Fruit fly (Drosophila melanogaster): ENCODE results near the gene hzg.

The hzg gene

dm6 chr3L:16040389-16040788 lies 35.9 kb upstream of the hzg start:
- TF ChIP-seq CG4496 (GFP tag; IDR thresholded peaks at IDR 0.05) (0 out of 3 replicates have a peak, but pooled peaks have one; percentile 13), CG12605 (GFP tag; IDR thresholded peaks at IDR 0.05) (0 out of 2 replicates have a peak, but pooled peaks have one; percentile 9), EcR (GFP tag; optimal IDR thresholded peaks at IDR 0.05) (peak; percentile 32), CG34367 (tag; optimal IDR thresholded peaks at IDR 0.05) (no peak)

dm6 chr3L:16039063-16039462 lies 34.5 kb upstream of the hzg start:
- TF ChIP-seq CG4496 (GFP tag; IDR thresholded peaks at IDR 0.05): no peak
- no peak for TF ChIP-seq gl (tag; optimal IDR thresholded peaks at IDR 0.05)
- TF ChIP-seq D1 (tag; optimal IDR thresholded peaks at IDR 0.05): no peak
- TF ChIP-seq CG32121 (GFP tag; IDR thresholded peaks at IDR 0.05): no peak
- no peak for TF ChIP-seq CG15710 (tag; optimal IDR thresholded peaks at IDR 0.05)
- TF ChIP-seq CG8301 (tag; optimal IDR thresholded peaks at IDR 0.05): no peak
- no peak for TF ChIP-seq rn (GFP tag; IDR thresholded peaks at IDR 0.05)
- TF ChIP-seq CG17806 (tag; optimal IDR thresholded peaks at IDR 0.05): no peak
- TF ChIP-seq Pif1B (GFP tag; optimal IDR thresholded peaks at IDR 0.05): no peak
- TF ChIP-seq CG13204 (GFP tag; optimal IDR thresholded peaks at IDR 0.05): no peak
- no peak for TF ChIP-seq EcR (GFP tag; optimal IDR thresholded peaks at IDR 0.05)

dm6 chr3L:16037690-16038332 lies 33.3 kb upstream of the hzg start:
- TF ChIP-seq CG14655 (GFP tag; optimal IDR thresholded peaks at IDR 0.05) (peak; percentile 31), CG9948 (tag; optimal IDR thresholded peaks at IDR 0.05) (no peak), D1 (tag; optimal IDR thresholded peaks at IDR 0.05) (no peak), CG15710 (tag; optimal IDR thresholded peaks at IDR 0.05) (peak; percentile 4), fd96Ca (GFP tag; IDR thresholded peaks at IDR 0.05) (peak; percentile 72; the same call in 2 of the 3 replicates), Pif1B (GFP tag; optimal IDR thresholded peaks at IDR 0.05) (peak; percentile 4), CG13204 (GFP tag; optimal IDR thresholded peaks at IDR 0.05) (no peak), CG17806 (tag; optimal IDR thresholded peaks at IDR 0.05) (peak; percentile 17), CG4496 (GFP tag; IDR thresholded peaks at IDR 0.05) (peak; percentile 76), CG10348 (GFP tag; IDR thresholded peaks at IDR 0.05) (no peak), rn (GFP tag; IDR thresholded peaks at IDR 0.05) (no peak), Pif1A (GFP tag; optimal IDR thresholded peaks at IDR 0.05) (peak; percentile 53), CG12605 (GFP tag; IDR thresholded peaks at IDR 0.05) (peak; percentile 59), Snoo (tag; optimal IDR thresholded peaks at IDR 0.05) (peak; percentile 17), CG8301 (tag; optimal IDR thresholded peaks at IDR 0.05) (peak; percentile 40), CG34367 (tag; optimal IDR thresholded peaks at IDR 0.05) (no peak), gl (tag; optimal IDR thresholded peaks at IDR 0.05) (peak; percentile 15), Ets98B (GFP tag; IDR thresholded peaks at IDR 0.05) (peak; percentile 79), CG8159 (tag; optimal IDR thresholded peaks at IDR 0.05) (no peak), CG32121 (GFP tag; IDR thresholded peaks at IDR 0.05) (peak; percentile 60), EcR (GFP tag; optimal IDR thresholded peaks at IDR 0.05) (peak; percentile 95)

- TF ChIP-seq CG8159 (tag; optimal IDR thresholded peaks at IDR 0.05): peak; percentile 70
- peak; percentile 90 for TF ChIP-seq CG4496 (GFP tag; IDR thresholded peaks at IDR 0.05)
- peak; percentile 65 for TF ChIP-seq CG15710 (tag; optimal IDR thresholded peaks at IDR 0.05)
- peak; percentile 80 for TF ChIP-seq fd96Ca (GFP tag; IDR thresholded peaks at IDR 0.05)
- TF ChIP-seq CG34367 (tag; optimal IDR thresholded peaks at IDR 0.05): peak; percentile 65
- TF ChIP-seq D1 (tag; optimal IDR thresholded peaks at IDR 0.05): peak; percentile 61
- peak; percentile 62 for TF ChIP-seq CG9948 (tag; optimal IDR thresholded peaks at IDR 0.05)
- peak; percentile 76 for TF ChIP-seq CG14655 (GFP tag; optimal IDR thresholded peaks at IDR 0.05)
- TF ChIP-seq Pif1A (GFP tag; optimal IDR thresholded peaks at IDR 0.05): peak; percentile 82
- peak; percentile 75 for TF ChIP-seq Snoo (tag; optimal IDR thresholded peaks at IDR 0.05)
- peak; percentile 70 for TF ChIP-seq CG17806 (tag; optimal IDR thresholded peaks at IDR 0.05)
- peak; percentile 70 for TF ChIP-seq CG32121 (GFP tag; IDR thresholded peaks at IDR 0.05)
- TF ChIP-seq gl (tag; optimal IDR thresholded peaks at IDR 0.05): peak; percentile 59
- peak; percentile 80 for TF ChIP-seq CG8301 (tag; optimal IDR thresholded peaks at IDR 0.05)
- TF ChIP-seq CG12605 (GFP tag; IDR thresholded peaks at IDR 0.05): peak; percentile 86
- TF ChIP-seq Pif1B (GFP tag; optimal IDR thresholded peaks at IDR 0.05): peak; percentile 49
- no peak for TF ChIP-seq CG10348 (GFP tag; IDR thresholded peaks at IDR 0.05)
- TF ChIP-seq EcR (GFP tag; optimal IDR thresholded peaks at IDR 0.05): no peak
- TF ChIP-seq rn (GFP tag; IDR thresholded peaks at IDR 0.05): peak; percentile 57; the same call in 1 of the 2 replicates
- TF ChIP-seq CG13204 (GFP tag; optimal IDR thresholded peaks at IDR 0.05): peak; percentile 8
- peak; percentile 90 for TF ChIP-seq Ets98B (GFP tag; IDR thresholded peaks at IDR 0.05)
Measured at dm6 chr3L:16037048-16037477, 32.5 kb upstream of the hzg start.

dm6 chr3L:16035185-16035584 lies 30.6 kb upstream of the hzg start, which contains the start of gene CG5895:
Gene CG5895 (plus strand): TSS chr3L:16035485.
- TF ChIP-seq CG12605 (GFP tag; IDR thresholded peaks at IDR 0.05) (no peak), EcR (GFP tag; optimal IDR thresholded peaks at IDR 0.05) (no peak), gl (tag; optimal IDR thresholded peaks at IDR 0.05) (no peak), CG13204 (GFP tag; optimal IDR thresholded peaks at IDR 0.05) (no peak), CG10348 (GFP tag; IDR thresholded peaks at IDR 0.05) (no peak), fd96Ca (GFP tag; IDR thresholded peaks at IDR 0.05) (no peak), CG34367 (tag; optimal IDR thresholded peaks at IDR 0.05) (no peak), CG9948 (tag; optimal IDR thresholded peaks at IDR 0.05) (no peak), CG17806 (tag; optimal IDR thresholded peaks at IDR 0.05) (no peak), CG8159 (tag; optimal IDR thresholded peaks at IDR 0.05) (no peak), CG8301 (tag; optimal IDR thresholded peaks at IDR 0.05) (no peak), CG32121 (GFP tag; IDR thresholded peaks at IDR 0.05) (no peak), rn (GFP tag; IDR thresholded peaks at IDR 0.05) (no peak), D1 (tag; optimal IDR thresholded peaks at IDR 0.05) (no peak), Ets98B (GFP tag; IDR thresholded peaks at IDR 0.05) (no peak), Pif1B (GFP tag; optimal IDR thresholded peaks at IDR 0.05) (no peak)

All from whole organism, pupa.